Fruit fly (Drosophila melanogaster) whole organism, wandering third instar larva: Measurements from ENCODE around the gene CG9992.

ENCODE experiments used
- Abd-B ChIP-seq: fragments of >200 bp; optimal IDR thresholded peaks from 2 replicates; lab custom pipeline; 2017; ENCODE audit warnings: missing biosample characterization, missing genetic modification characterization
- CG32264 ChIP-seq: fragments of 200-800 bp; sonication (Bioruptor generic); optimal IDR thresholded peaks from 2 replicates; lab custom pipeline; 2016; ENCODE audit warnings: missing biosample characterization, missing genetic modification characterization
- CG9705 ChIP-seq: fragments of 200-800 bp; sonication (Bioruptor generic); optimal IDR thresholded peaks from 2 replicates; lab custom pipeline; 2018; ENCODE audit warnings: missing biosample characterization, mild to moderate bottlenecking, missing genetic modification characterization
- CrebA ChIP-seq: fragments of 200-800 bp; sonication (Bioruptor generic); optimal IDR thresholded peaks from 2 replicates; lab custom pipeline; 2016; ENCODE audit warnings: missing biosample characterization, mild to moderate bottlenecking, missing genetic modification characterization, borderline replicate concordance
- Dfd ChIP-seq: fragments of >200 bp; optimal IDR thresholded peaks from 2 replicates; lab custom pipeline; 2017; ENCODE audit warnings: missing biosample characterization, missing genetic modification characterization
- Dif ChIP-seq: fragments of 200-275, 200-300 bp; sonication (Bioruptor generic); optimal IDR thresholded peaks from 2 replicates; lab custom pipeline; 2018; ENCODE audit warnings: missing biosample characterization, missing genetic modification characterization; ENCODE audit not compliant: partially characterized antibody
- GATAd ChIP-seq: sonication (Bioruptor generic); optimal IDR thresholded peaks from 2 replicates; lab custom pipeline; 2016; ENCODE audit warnings: missing biosample characterization, missing genetic modification characterization
- HLH106 ChIP-seq: fragments of 200-800 bp; optimal IDR thresholded peaks from 3 replicates; lab custom pipeline; 2019; ENCODE audit warnings: missing biosample characterization, mild to moderate bottlenecking, missing genetic modification characterization, moderate library complexity
- Hnf4 ChIP-seq: fragments of 200-800 bp; sonication (Bioruptor generic); optimal IDR thresholded peaks from 2 replicates; lab custom pipeline; 2016; ENCODE audit warnings: missing biosample characterization, mild to moderate bottlenecking, missing genetic modification characterization
- Hr83 ChIP-seq: fragments of 200-300 bp; sonication (Bioruptor generic); optimal IDR thresholded peaks from 2 replicates; lab custom pipeline; 2016; ENCODE audit warnings: missing biosample characterization, mild to moderate bottlenecking, missing genetic modification characterization, moderate library complexity; ENCODE audit not compliant: poor library complexity, severe bottlenecking
- Jra ChIP-seq: sonication (Bioruptor generic); optimal IDR thresholded peaks from 2 replicates; lab custom pipeline; 2016; ENCODE audit warnings: missing biosample characterization, missing genetic modification characterization
- Mio ChIP-seq: sonication (Bioruptor generic); optimal IDR thresholded peaks from 2 replicates; lab custom pipeline; 2016; ENCODE audit warnings: missing biosample characterization, missing genetic modification characterization
- Myc ChIP-seq: fragments of >200 bp; optimal IDR thresholded peaks from 2 replicates; lab custom pipeline; 2017
- N ChIP-seq: fragments of >200 bp; optimal IDR thresholded peaks from 2 replicates; lab custom pipeline; 2018; ENCODE audit warnings: missing biosample characterization, missing external identifiers, missing genetic modification characterization
- OdsH ChIP-seq: fragments of 200-800 bp; sonication (Bioruptor generic); optimal IDR thresholded peaks from 2 replicates; lab custom pipeline; 2016; ENCODE audit warnings: missing biosample characterization, mild to moderate bottlenecking, missing genetic modification characterization
- Rel ChIP-seq, 2 experiments: fragments of 200-800 bp; sonication (Bioruptor generic) in 1 of 2; optimal IDR thresholded peaks; 2 replicates in 1 of 2; 3 replicates in 1 of 2; lab custom pipeline; 2016 to 2019; ENCODE audit warnings: mild to moderate bottlenecking in 2 of 2, missing biosample characterization in 2 of 2, missing genetic modification characterization in 2 of 2, moderate library complexity in 1 of 2
- Sp1 ChIP-seq: fragments of 200-800 bp; sonication (Bioruptor generic); optimal IDR thresholded peaks from 3 replicates; lab custom pipeline; 2019; ENCODE audit warnings: missing biosample characterization, mild to moderate bottlenecking, missing genetic modification characterization, moderate library complexity
- Vsx2 ChIP-seq: fragments of 200-300, 225-300 bp; sonication (Bioruptor generic); optimal IDR thresholded peaks from 2 replicates; lab custom pipeline; 2018; ENCODE audit warnings: missing biosample characterization, missing genetic modification characterization; ENCODE audit not compliant: partially characterized antibody
- br ChIP-seq: fragments of 200-800 bp; sonication (Bioruptor generic); optimal IDR thresholded peaks from 2 replicates; lab custom pipeline; 2016; ENCODE audit warnings: missing biosample characterization, missing genetic modification characterization
- brk ChIP-seq: fragments of 200-800 bp; sonication (Bioruptor generic); optimal IDR thresholded peaks from 2 replicates; lab custom pipeline; 2016; ENCODE audit warnings: missing biosample characterization, mild to moderate bottlenecking, missing genetic modification characterization
- dl ChIP-seq, 2 experiments: fragments of 175-275, 200-275 bp in 1 of 2; fragments of 200-275 bp in 1 of 2; sonication (Bioruptor generic); optimal IDR thresholded peaks; lab custom pipeline; 2018; ENCODE audit warnings: mild to moderate bottlenecking in 2 of 2, missing biosample characterization in 2 of 2, missing genetic modification characterization in 2 of 2, moderate library complexity in 2 of 2; ENCODE audit not compliant: partially characterized antibody in 2 of 2, insufficient read depth in 1 of 2
- dmrt93B ChIP-seq: fragments of 200-800 bp; sonication (Bioruptor generic); optimal IDR thresholded peaks from 2 replicates; lab custom pipeline; 2018; ENCODE audit warnings: missing biosample characterization, mild to moderate bottlenecking, missing genetic modification characterization
- dsf ChIP-seq: sonication (Bioruptor generic); optimal IDR thresholded peaks from 2 replicates; lab custom pipeline; 2016; ENCODE audit warnings: missing biosample characterization, missing genetic modification characterization, borderline replicate concordance
- ey ChIP-seq: fragments of 200-800 bp; sonication (Bioruptor generic); optimal IDR thresholded peaks from 2 replicates; lab custom pipeline; 2016; ENCODE audit warnings: missing biosample characterization, missing genetic modification characterization
- foxo ChIP-seq, 2 experiments: fragments of 200-800 bp; sonication (Bioruptor generic); optimal IDR thresholded peaks; 2 replicates in 1 of 2; 3 replicates in 1 of 2; lab custom pipeline; 2016 to 2017; ENCODE audit warnings: missing biosample characterization in 2 of 2, missing genetic modification characterization in 2 of 2
- fru ChIP-seq: fragments of 200-800 bp; sonication (Bioruptor generic); optimal IDR thresholded peaks from 3 replicates; lab custom pipeline; 2016; ENCODE audit warnings: missing biosample characterization, mild to moderate bottlenecking, missing genetic modification characterization
- h ChIP-seq: fragments of 200-800 bp; sonication (Bioruptor generic); optimal IDR thresholded peaks from 3 replicates; lab custom pipeline; 2016; ENCODE audit warnings: missing biosample characterization, mild to moderate bottlenecking, missing genetic modification characterization
- jim ChIP-seq: fragments of 175-275, 200-325 bp; sonication (Bioruptor generic); optimal IDR thresholded peaks from 2 replicates; lab custom pipeline; 2016; ENCODE audit warnings: missing biosample characterization, mild to moderate bottlenecking, missing genetic modification characterization
- psq ChIP-seq: fragments of 200-800 bp; sonication (Bioruptor generic); optimal IDR thresholded peaks from 3 replicates; lab custom pipeline; 2017; ENCODE audit warnings: missing biosample characterization, mild to moderate bottlenecking, missing genetic modification characterization, moderate library complexity
- rgr ChIP-seq: fragments of 200-800 bp; sonication (Bioruptor generic); optimal IDR thresholded peaks from 3 replicates; lab custom pipeline; 2016; ENCODE audit warnings: missing biosample characterization, mild to moderate bottlenecking, missing genetic modification characterization
- sage ChIP-seq: fragments of 200-800 bp; sonication (Bioruptor generic); optimal IDR thresholded peaks from 2 replicates; lab custom pipeline; 2016; ENCODE audit warnings: missing biosample characterization, mild to moderate bottlenecking, missing genetic modification characterization
- sv ChIP-seq: fragments of 200-800 bp; sonication (Bioruptor generic); optimal IDR thresholded peaks from 3 replicates; lab custom pipeline; 2016; ENCODE audit warnings: missing biosample characterization, missing genetic modification characterization
- tai ChIP-seq: sonication (Bioruptor generic); optimal IDR thresholded peaks from 2 replicates; lab custom pipeline; 2016; ENCODE audit warnings: missing biosample characterization, missing genetic modification characterization
- usp ChIP-seq: fragments of >200 bp; optimal IDR thresholded peaks from 2 replicates; lab custom pipeline; 2017; ENCODE audit warnings: missing biosample characterization, missing genetic modification characterization
- woc ChIP-seq: sonication (Bioruptor generic); optimal IDR thresholded peaks from 2 replicates; lab custom pipeline; 2016; ENCODE audit warnings: missing biosample characterization, mild to moderate bottlenecking, missing genetic modification characterization

CG9992 gene

dm6 chrX:16335107-16335642 is 49.5 kb downstream of the CG9992 start (continued):
- TF ChIP-seq brk (GFP tag; lab: Kevin White, UChicago): no peak
- peak in 1 of 2 experiments; percentile 85 for TF ChIP-seq foxo (GFP tag; optimal IDR thresholded peaks at IDR 0.05; lab: Kevin White, UChicago)
- TF ChIP-seq Mio (GFP tag; lab: Kevin White, UChicago): no peak
- TF ChIP-seq h (GFP tag; lab: Kevin White, UChicago): peak; percentile 78
- peak; percentile 64 for TF ChIP-seq Sp1 (GFP tag; lab: Kevin White, UChicago)
- no peak for TF ChIP-seq Rel (GFP tag; optimal IDR thresholded peaks at IDR 0.05; lab: Kevin White, UChicago)
- no peak for TF ChIP-seq Rel (tag; optimal IDR thresholded peaks at IDR 0.05; lab: Kevin White, UChicago)
- TF ChIP-seq N (GFP tag; lab: Kevin White, UChicago): no peak

- TF ChIP-seq br (GFP tag; lab: Kevin White, UChicago) (no peak), CrebA (GFP tag; lab: Kevin White, UChicago) (peak; percentile 27), N (GFP tag; lab: Kevin White, UChicago) (peak; percentile 37)
These were observed 50.4 kb downstream of the CG9992 start for dm6 chrX:16334251-16334860.

dm6 chrX:16333434-16334141 is 51.1 kb downstream of the CG9992 start, which contains the start of the genes CG9921 and Dsp1:
TSS of gene CG9921 (minus strand) at chrX:16333600.
TSS of gene Dsp1 (plus strand) at chrX:16333612.
- TF ChIP-seq Dif (GFP tag; lab: Kevin White, UChicago) (peak; percentile 90), Dfd (GFP tag; lab: Kevin White, UChicago) (no peak), dmrt93B (no peak), Hr83 (GFP tag; lab: Kevin White, UChicago) (peak; percentile 61), Hnf4 (peak; percentile 13), N (GFP tag; lab: Kevin White, UChicago) (peak; percentile 62), CrebA (GFP tag; lab: Kevin White, UChicago) (no peak), Vsx2 (peak; percentile 63), Rel (GFP tag; optimal IDR thresholded peaks at IDR 0.05; lab: Kevin White, UChicago) (peak; percentile 57), Rel (tag; optimal IDR thresholded peaks at IDR 0.05; lab: Kevin White, UChicago) (peak; percentile 43), dl (GFP tag; optimal IDR thresholded peaks at IDR 0.05; lab: Kevin White, UChicago; ENCODE audit: insufficient read depth in 1 of 2, partially characterized antibody in 2 of 2) (peak; percentile 76 to 83), sage (GFP tag; lab: Kevin White, UChicago) (peak; percentile 22), Jra (peak; percentile 0), fru (GFP tag; lab: Kevin White, UChicago) (peak; percentile 2)

dm6 chrX:16332615-16333288 is 52.0 kb downstream of the CG9992 start:
- TF ChIP-seq tai (GFP tag; lab: Kevin White, UChicago) (no peak), OdsH (GFP tag; lab: Kevin White, UChicago) (peak; percentile 92), jim (GFP tag; lab: Kevin White, UChicago) (no peak), psq (GFP tag; lab: Kevin White, UChicago) (peak; percentile 90), dl (GFP tag; optimal IDR thresholded peaks at IDR 0.05; lab: Kevin White, UChicago; ENCODE audit: insufficient read depth in 1 of 2, partially characterized antibody in 2 of 2) (peak; percentile 69 to 75), sage (GFP tag; lab: Kevin White, UChicago) (peak; percentile 86), Vsx2 (no peak), Myc (lab: Kevin White, UChicago) (no peak), Dif (GFP tag; lab: Kevin White, UChicago) (peak; percentile 81), dmrt93B (peak; percentile 96), usp (GFP tag; lab: Kevin White, UChicago) (no peak), rgr (GFP tag; lab: Kevin White, UChicago) (peak; percentile 95), Hnf4 (peak; percentile 77), CG9705 (GFP tag; lab: Kevin White, UChicago) (peak; percentile 96), woc (peak; percentile 91), CG32264 (peak; percentile 87), N (GFP tag; lab: Kevin White, UChicago) (no peak), Abd-B (GFP tag; lab: Kevin White, UChicago) (no peak), ey (peak; percentile 96), sv (GFP tag; lab: Kevin White, UChicago) (peak; percentile 92), Mio (GFP tag; lab: Kevin White, UChicago) (peak; percentile 60), Jra (peak; percentile 84), dsf (GFP tag; lab: Kevin White, UChicago) (peak; percentile 54), foxo (GFP tag; optimal IDR thresholded peaks at IDR 0.05; lab: Kevin White, UChicago) (peak; percentile 49 to 95), br (GFP tag; lab: Kevin White, UChicago) (peak; percentile 95), Hr83 (GFP tag; lab: Kevin White, UChicago) (no peak), Rel (GFP tag; optimal IDR thresholded peaks at IDR 0.05; lab: Kevin White, UChicago) (peak; percentile 75), Rel (tag; optimal IDR thresholded peaks at IDR 0.05; lab: Kevin White, UChicago) (peak; percentile 79), GATAd (GFP tag; lab: Kevin White, UChicago) (no peak), Sp1 (GFP tag; lab: Kevin White, UChicago) (peak; percentile 99), brk (GFP tag; lab: Kevin White, UChicago) (peak; percentile 67), HLH106 (tag; lab: Kevin White, UChicago) (peak; percentile 97)
